Worm (Caenorhabditis elegans) whole organism, young adult: ENCODE measurements around the gene ugt-65.

Experiments
- C17E4.6 ChIP-seq: fragments of 200-800 bp; sonication (Bioruptor generic); IDR thresholded peaks from 2 replicates; pipeline ENCODE4 v1.3.6; 2022; ENCODE audit warnings: missing genetic modification reagents, missing genetic modification characterization, missing compliant biosample characterization
- D2030.7 ChIP-seq: fragments of 200-800 bp; sonication (Bioruptor generic); IDR thresholded peaks from 2 replicates; pipeline ENCODE4 v1.3.6; 2022; ENCODE audit warnings: missing genetic modification reagents, missing genetic modification characterization, missing compliant biosample characterization
- F10E7.11 ChIP-seq: sonication (generic microtip); optimal IDR thresholded peaks from 2 replicates; lab custom pipeline; 2017; ENCODE audit warnings: mild to moderate bottlenecking, missing genetic modification characterization, moderate library complexity, missing compliant biosample characterization
- F22D6.2 ChIP-seq: sonication (generic microtip); optimal IDR thresholded peaks from 2 replicates; lab custom pipeline; 2016; ENCODE audit warnings: mild to moderate bottlenecking, missing genetic modification characterization, missing compliant biosample characterization
- F23B12.7 ChIP-seq: sonication (generic microtip); optimal IDR thresholded peaks from 2 replicates; lab custom pipeline; 2017; ENCODE audit warnings: missing genetic modification characterization, mild to moderate bottlenecking, missing compliant biosample characterization, antibody characterized with exemption, moderate library complexity; ENCODE audit not compliant: insufficient read depth
- F33H1.4 ChIP-seq: fragments of 200-800 bp; sonication (Bioruptor generic); IDR thresholded peaks from 2 replicates; pipeline ENCODE4 v1.3.6; 2022; ENCODE audit warnings: missing genetic modification reagents, missing genetic modification characterization, missing compliant biosample characterization
- K12H6.12 ChIP-seq: fragments of 200-800 bp; sonication (Bioruptor generic); optimal IDR thresholded peaks from 2 replicates; lab custom pipeline; 2018; ENCODE audit warnings: mild to moderate bottlenecking, missing genetic modification characterization, missing compliant biosample characterization
- ZK185.1 ChIP-seq: sonication (generic microtip); optimal IDR thresholded peaks from 2 replicates; lab custom pipeline; 2016; ENCODE audit warnings: mild to moderate bottlenecking, missing genetic modification characterization, missing compliant biosample characterization; ENCODE audit not compliant: poor library complexity, severe bottlenecking
- attf-6 ChIP-seq: fragments of 200-800 bp; sonication (Bioruptor generic); IDR thresholded peaks from 2 replicates; pipeline ENCODE4 v1.3.6; 2022; ENCODE audit warnings: missing genetic modification reagents, missing genetic modification characterization, missing compliant biosample characterization
- ceh-27 ChIP-seq: fragments of 200-800 bp; sonication (Bioruptor generic); optimal IDR thresholded peaks from 2 replicates; lab custom pipeline; 2018; ENCODE audit warnings: mild to moderate bottlenecking, missing genetic modification characterization, moderate library complexity, missing compliant biosample characterization
- ceh-91 ChIP-seq: fragments of 200-800 bp; sonication (Bioruptor generic); IDR thresholded peaks from 2 replicates; pipeline ENCODE4 v1.3.6; 2022; ENCODE audit warnings: missing genetic modification reagents, missing genetic modification characterization, missing compliant biosample characterization
- chd-7 ChIP-seq: sonication (generic microtip); optimal IDR thresholded peaks from 2 replicates; lab custom pipeline; 2016; ENCODE audit warnings: mild to moderate bottlenecking, missing genetic modification characterization, moderate library complexity, missing compliant biosample characterization
- dpl-1 ChIP-seq: fragments of 150-350 bp; optimal IDR thresholded peaks from 2 replicates; lab custom pipeline; 2014; ENCODE audit warnings: missing biosample characterization, missing genetic modification reagents, missing genetic modification characterization
- efl-1 ChIP-seq: fragments of 150-350 bp; optimal IDR thresholded peaks from 2 replicates; lab custom pipeline; 2014; ENCODE audit warnings: missing biosample characterization, missing genetic modification reagents, missing genetic modification characterization
- egl-18 ChIP-seq: fragments of 200-800 bp; sonication (Bioruptor generic); IDR thresholded peaks from 2 replicates; pipeline ENCODE4 v1.3.6; 2022; ENCODE audit warnings: missing genetic modification reagents, missing genetic modification characterization, missing compliant biosample characterization
- egl-44 ChIP-seq: fragments of 200-800 bp; sonication (Bioruptor generic); IDR thresholded peaks from 2 replicates; pipeline ENCODE4 v1.3.6; 2022; ENCODE audit warnings: missing genetic modification reagents, missing genetic modification characterization, missing compliant biosample characterization
- ekl-4 ChIP-seq: fragments of 200-800 bp; sonication (Bioruptor generic); IDR thresholded peaks from 2 replicates; pipeline ENCODE4 v1.3.6; 2022; ENCODE audit warnings: missing genetic modification reagents, missing genetic modification characterization, missing compliant biosample characterization
- him-1 ChIP-seq: sonication (generic microtip); optimal IDR thresholded peaks from 2 replicates; lab custom pipeline; 2016; ENCODE audit warnings: missing genotype, missing genetic modification reagents, missing genetic modification characterization, missing compliant biosample characterization
- hrde-1 ChIP-seq: sonication (generic microtip); optimal IDR thresholded peaks from 2 replicates; lab custom pipeline; 2016; ENCODE audit warnings: missing genetic modification characterization, mild to moderate bottlenecking, missing compliant biosample characterization, moderate library complexity, missing genotype, missing genetic modification reagents, borderline replicate concordance
- hsf-1 ChIP-seq: fragments of 200-800 bp; sonication (Bioruptor generic); IDR thresholded peaks from 2 replicates; pipeline ENCODE4 v1.3.6; 2022; ENCODE audit warnings: missing genetic modification reagents, missing genetic modification characterization, missing compliant biosample characterization
- lin-26 ChIP-seq: fragments of 200-800 bp; sonication (Bioruptor generic); IDR thresholded peaks from 2 replicates; pipeline ENCODE4 v1.3.6; 2022; ENCODE audit warnings: missing genetic modification reagents, missing genetic modification characterization, missing compliant biosample characterization
- lin-40 ChIP-seq: sonication (generic microtip); optimal IDR thresholded peaks from 2 replicates; lab custom pipeline; 2016; ENCODE audit warnings: missing genetic modification characterization, mild to moderate bottlenecking, missing compliant biosample characterization, missing genotype, missing genetic modification reagents
- lin-54 ChIP-seq: fragments of 200-800 bp; sonication (Bioruptor generic); optimal IDR thresholded peaks from 2 replicates; lab custom pipeline; 2018; ENCODE audit warnings: mild to moderate bottlenecking, missing genetic modification characterization, missing compliant biosample characterization
- lir-1 ChIP-seq: fragments of 200-800 bp; sonication (Bioruptor generic); conservative IDR thresholded peaks from 2 replicates; pipeline ENCODE4 v1.3.6; 2022; ENCODE audit warnings: missing genetic modification reagents, missing genetic modification characterization, missing compliant biosample characterization
- lsl-1 ChIP-seq: fragments of 200-800 bp; sonication (Bioruptor generic); optimal IDR thresholded peaks from 2 replicates; lab custom pipeline; 2018; ENCODE audit warnings: mild to moderate bottlenecking, missing genetic modification characterization, moderate library complexity, missing compliant biosample characterization
- lsy-27 ChIP-seq: sonication (generic microtip); optimal IDR thresholded peaks from 2 replicates; lab custom pipeline; 2017; ENCODE audit warnings: missing genetic modification characterization, mild to moderate bottlenecking, missing compliant biosample characterization, antibody characterized with exemption, missing genotype, borderline replicate concordance; ENCODE audit not compliant: insufficient read depth
- madf-10 ChIP-seq: sonication (generic microtip); optimal IDR thresholded peaks from 2 replicates; lab custom pipeline; 2016; ENCODE audit warnings: mild to moderate bottlenecking, missing genetic modification characterization, missing compliant biosample characterization
- madf-3 ChIP-seq: fragments of 200-800 bp; sonication (Bioruptor generic); IDR thresholded peaks from 2 replicates; pipeline ENCODE4 v1.3.6; 2022; ENCODE audit warnings: missing genetic modification reagents, missing genetic modification characterization, missing compliant biosample characterization
- madf-6 ChIP-seq: fragments of 200-800 bp; sonication (Bioruptor generic); IDR thresholded peaks from 2 replicates; pipeline ENCODE4 v1.3.6; 2022; ENCODE audit warnings: missing genetic modification reagents, missing genetic modification characterization, missing compliant biosample characterization
- madf-8 ChIP-seq: fragments of 200-800 bp; sonication (Bioruptor generic); conservative IDR thresholded peaks from 2 replicates; pipeline ENCODE4 v1.3.6; 2022; ENCODE audit warnings: missing genetic modification reagents, missing genetic modification characterization, missing compliant biosample characterization
- mel-28 ChIP-seq: sonication (generic microtip); optimal IDR thresholded peaks from 2 replicates; lab custom pipeline; 2016; ENCODE audit warnings: borderline replicate concordance, mild to moderate bottlenecking, missing genetic modification characterization, missing compliant biosample characterization
- nfyb-1 ChIP-seq: fragments of 200-800 bp; sonication (Bioruptor generic); IDR thresholded peaks from 2 replicates; pipeline ENCODE4 v1.3.6; 2022; ENCODE audit warnings: missing genetic modification reagents, missing genetic modification characterization, missing compliant biosample characterization
- nhr-120 ChIP-seq: fragments of 200-800 bp; sonication (Bioruptor generic); IDR thresholded peaks from 2 replicates; pipeline ENCODE4 v1.3.6; 2022; ENCODE audit warnings: missing genetic modification characterization, missing compliant biosample characterization
- nhr-27 ChIP-seq: fragments of 200-800 bp; sonication (Bioruptor generic); optimal IDR thresholded peaks from 2 replicates; lab custom pipeline; 2018; ENCODE audit warnings: mild to moderate bottlenecking, missing genetic modification characterization, moderate library complexity, missing compliant biosample characterization
- nhr-80 ChIP-seq: sonication (generic microtip); optimal IDR thresholded peaks from 2 replicates; lab custom pipeline; 2016; ENCODE audit warnings: missing genetic modification characterization, missing compliant biosample characterization
- rcor-1 ChIP-seq: fragments of 200-800 bp; sonication (Bioruptor generic); IDR thresholded peaks from 2 replicates; pipeline ENCODE4 v1.3.6; 2022; ENCODE audit warnings: missing genetic modification reagents, missing genetic modification characterization, missing compliant biosample characterization
- rec-8 ChIP-seq, 2 experiments: sonication (generic microtip); optimal IDR thresholded peaks; 2 replicates each; lab custom pipeline; 2016; ENCODE audit warnings: mild to moderate bottlenecking in 2 of 2, missing genetic modification characterization in 2 of 2, missing genetic modification reagents in 2 of 2, missing genotype in 2 of 2, missing biosample characterization in 1 of 2, missing compliant biosample characterization in 1 of 2, moderate library complexity in 1 of 2
- snpc-1.3 ChIP-seq: sonication (generic microtip); optimal IDR thresholded peaks from 2 replicates; lab custom pipeline; 2017; ENCODE audit warnings: missing genetic modification characterization, mild to moderate bottlenecking, missing compliant biosample characterization, antibody characterized with exemption, moderate library complexity, missing genotype, missing genetic modification reagents; ENCODE audit not compliant: insufficient read depth
- snpc-3.4 ChIP-seq: sonication (generic microtip); optimal IDR thresholded peaks from 2 replicates; lab custom pipeline; 2017; ENCODE audit warnings: missing genetic modification characterization, mild to moderate bottlenecking, missing compliant biosample characterization, antibody characterized with exemption, moderate library complexity, missing genotype, missing genetic modification reagents
- tbp1 ChIP-seq: fragments of 200-800 bp; sonication (Bioruptor generic); optimal IDR thresholded peaks from 2 replicates; lab custom pipeline; 2018; ENCODE audit warnings: mild to moderate bottlenecking, missing genetic modification characterization, missing compliant biosample characterization
- tlf-1 ChIP-seq: fragments of 200-800 bp; sonication (Bioruptor generic); optimal IDR thresholded peaks from 2 replicates; lab custom pipeline; 2018; ENCODE audit warnings: mild to moderate bottlenecking, missing genetic modification characterization, missing compliant biosample characterization
- xnd-1 ChIP-seq: sonication (generic microtip); optimal IDR thresholded peaks from 2 replicates; lab custom pipeline; 2016; ENCODE audit warnings: missing genotype, missing genetic modification reagents, missing genetic modification characterization, missing compliant biosample characterization
- ztf-25 ChIP-seq: fragments of 200-800 bp; sonication (Bioruptor generic); IDR thresholded peaks from 2 replicates; pipeline ENCODE4 v1.3.6; 2022; ENCODE audit warnings: missing genetic modification reagents, missing genetic modification characterization, missing compliant biosample characterization
- ztf-6 ChIP-seq: fragments of 200-800 bp; sonication (Bioruptor generic); IDR thresholded peaks from 2 replicates; pipeline ENCODE4 v1.3.6; 2022; ENCODE audit warnings: missing genetic modification reagents, missing genetic modification characterization, missing compliant biosample characterization

ugt-65 gene

DNA sequence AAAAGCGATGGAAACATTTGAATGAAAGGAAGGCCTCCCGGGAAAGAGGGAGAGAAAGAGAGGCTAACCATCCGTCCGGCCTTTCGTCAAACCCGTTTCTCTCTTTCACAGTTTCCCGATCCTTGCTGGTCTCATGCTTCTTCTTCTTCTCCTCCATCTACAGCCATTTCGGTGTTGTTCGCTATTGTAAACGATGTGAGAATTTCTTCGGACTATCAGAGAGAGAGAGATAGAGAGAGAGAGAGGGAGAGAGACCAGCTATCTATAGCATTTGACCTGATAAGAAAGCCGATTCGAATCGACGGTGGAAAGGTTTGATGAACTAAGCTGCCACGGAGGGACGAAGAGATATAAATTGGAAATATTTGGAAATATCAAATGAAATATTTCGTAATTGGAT is 17.0 kb upstream of the ugt-65 start:
- TF ChIP-seq D2030.7 (GFP tag; lab: Robert Waterston, UW) = no peak
- TF ChIP-seq dpl-1 (GFP tag; lab: Kevin White, UChicago) = no peak
- TF ChIP-seq egl-18 (GFP tag; lab: Robert Waterston, UW) = no peak
- no peak for TF ChIP-seq lsy-27 (tag; lab: Kevin White, UChicago)
- no peak for TF ChIP-seq lin-26 (GFP tag; lab: Robert Waterston, UW)
- no peak for TF ChIP-seq madf-3 (GFP tag; lab: Robert Waterston, UW)
- no peak for TF ChIP-seq nhr-120 (GFP tag; lab: Robert Waterston, UW)
- no peak for TF ChIP-seq him-1
- no peak for TF ChIP-seq mel-28 (tag; lab: Kevin White, UChicago)
- TF ChIP-seq, all 124 proteins: peak for 0

DNA sequence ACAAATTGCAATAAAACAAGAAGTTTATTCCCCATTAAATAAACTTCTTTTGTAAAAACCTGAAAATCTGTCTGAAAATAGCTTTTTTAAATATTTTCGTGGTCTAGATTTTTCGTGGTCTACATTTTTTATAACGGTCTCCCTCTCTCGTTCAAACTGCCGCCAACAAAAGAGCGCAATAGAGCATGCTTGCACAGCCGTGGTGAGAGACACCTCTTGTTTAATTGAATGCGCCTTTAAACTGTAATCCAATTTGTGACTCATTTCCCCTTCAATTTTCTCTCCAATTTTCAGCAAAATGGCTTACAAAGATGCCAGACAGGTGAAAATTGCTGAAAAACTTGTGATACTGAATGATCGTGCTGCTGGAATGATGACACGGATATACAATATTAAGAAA is 16.3 kb upstream of the ugt-65 start, which contains the start of gene gex-3:
TSS of gene gex-3 (plus strand) at position 295 of the 400 bp plus-strand sequence.
- peak; percentile 48 for TF ChIP-seq snpc-3.4
- TF ChIP-seq chd-7 (tag; lab: Kevin White, UChicago) = no peak
- TF ChIP-seq madf-10 (tag; lab: Kevin White, UChicago) = peak; percentile 12
- peak; percentile 91 for TF ChIP-seq F33H1.4 (GFP tag; lab: Robert Waterston, UW)
- peak; percentile 28 for TF ChIP-seq K12H6.12
- TF ChIP-seq xnd-1 = peak; percentile 62
- peak; percentile 74 for TF ChIP-seq rcor-1
- no peak for TF ChIP-seq F22D6.2 (tag; lab: Kevin White, UChicago)
- no peak for TF ChIP-seq ztf-6 (GFP tag; lab: Robert Waterston, UW)
- TF ChIP-seq hsf-1 (GFP tag; lab: Robert Waterston, UW) = peak; percentile 56; the same call in 1 of the 2 replicates
- TF ChIP-seq ceh-91 (GFP tag; lab: Robert Waterston, UW) = peak; percentile 79
- TF ChIP-seq ZK185.1 (tag; lab: Kevin White, UChicago) = peak; percentile 48
- peak; percentile 94 for TF ChIP-seq dpl-1 (GFP tag; lab: Kevin White, UChicago)
- TF ChIP-seq F23B12.7 (tag; lab: Kevin White, UChicago) = peak; percentile 88
- TF ChIP-seq ztf-25 (GFP tag; lab: Robert Waterston, UW) = 0 out of 2 replicates have a peak, but pooled peaks have one; percentile 11
- TF ChIP-seq ceh-27 (GFP tag; lab: Kevin White, UChicago) = peak; percentile 81
- TF ChIP-seq attf-6 (GFP tag; lab: Robert Waterston, UW) = no peak
- TF ChIP-seq rec-8 (tag; optimal IDR thresholded peaks at IDR 0.05; lab: Kevin White, UChicago) = no peak
- peak; percentile 29 for TF ChIP-seq nhr-80 (tag; lab: Kevin White, UChicago)
- no peak for TF ChIP-seq egl-44
- TF ChIP-seq tbp1 (GFP tag; lab: Kevin White, UChicago) = peak; percentile 66
- TF ChIP-seq tlf-1 (GFP tag; lab: Kevin White, UChicago) = peak; percentile 79
- TF ChIP-seq lsy-27 (tag; lab: Kevin White, UChicago) = peak; percentile 18
- peak; percentile 95 for TF ChIP-seq efl-1 (GFP tag; lab: Kevin White, UChicago)
- TF ChIP-seq C17E4.6 (GFP tag; lab: Robert Waterston, UW) = 0 out of 2 replicates have a peak, but pooled peaks have one; percentile 32
- peak; percentile 42 for TF ChIP-seq lin-40 (tag; lab: Kevin White, UChicago)
- TF ChIP-seq hrde-1 (tag; lab: Kevin White, UChicago) = no peak
- no peak for TF ChIP-seq F10E7.11
- peak; percentile 30 for TF ChIP-seq snpc-1.3 (tag; lab: Kevin White, UChicago)
- peak; percentile 69; the same call in 1 of the 2 replicates for TF ChIP-seq nfyb-1
- 0 out of 2 replicates have a peak, but pooled peaks have one; percentile 8 for TF ChIP-seq lin-26 (GFP tag; lab: Robert Waterston, UW)
- TF ChIP-seq lsl-1 (GFP tag; lab: Kevin White, UChicago) = peak; percentile 82
- TF ChIP-seq madf-8 (GFP tag; lab: Robert Waterston, UW) = peak; percentile 76
- peak; percentile 98 for TF ChIP-seq lin-54 (GFP tag; lab: Kevin White, UChicago)
- peak; percentile 65; the same call in 1 of the 2 replicates for TF ChIP-seq lir-1 (GFP tag; lab: Robert Waterston, UW)
- TF ChIP-seq nhr-27 = no peak
- peak; percentile 92 for TF ChIP-seq madf-6 (GFP tag; lab: Robert Waterston, UW)
- peak; percentile 71; the same call in 1 of the 2 replicates for TF ChIP-seq ekl-4 (GFP tag; lab: Robert Waterston, UW)
- peak; percentile 67; the same call in 1 of the 2 replicates for TF ChIP-seq madf-3 (GFP tag; lab: Robert Waterston, UW)
